Worm (Caenorhabditis elegans) whole organism, early embryonic: ENCODE measurements around the gene C37E2.10.

Experiments
- aly-1 ChIP-seq: sonication (generic microtip); optimal IDR thresholded peaks from 2 replicates; lab custom pipeline; 2016; ENCODE audit warnings: missing genetic modification characterization, missing compliant biosample characterization
- ama-1 ChIP-seq: fragments of 150-350 bp; optimal IDR thresholded peaks from 2 replicates; lab custom pipeline; 2014
- ceh-13 ChIP-seq: fragments of 200-800 bp; sonication (Bioruptor generic); optimal IDR thresholded peaks from 2 replicates; lab custom pipeline; 2018; ENCODE audit warnings: mild to moderate bottlenecking, missing genetic modification characterization, missing compliant biosample characterization
- ceh-36 ChIP-seq: sonication (generic microtip); optimal IDR thresholded peaks from 2 replicates; lab custom pipeline; 2016; ENCODE audit warnings: missing genetic modification characterization, inconsistent platforms, missing compliant biosample characterization
- flt-1 ChIP-seq: fragments of 200-800 bp; sonication (Bioruptor generic); IDR thresholded peaks from 2 replicates; pipeline ENCODE4 v1.3.6; 2022; ENCODE audit warnings: missing genetic modification characterization, missing compliant biosample characterization
- hmbx-1 ChIP-seq: sonication (generic microtip); optimal IDR thresholded peaks from 2 replicates; lab custom pipeline; 2016; ENCODE audit warnings: mild to moderate bottlenecking, missing genetic modification characterization, missing compliant biosample characterization
- scrt-1 ChIP-seq: fragments of 200-800 bp; sonication (Bioruptor generic); IDR thresholded peaks from 2 replicates; pipeline ENCODE4 v1.3.6; 2022; ENCODE audit warnings: missing genetic modification characterization, missing compliant biosample characterization
- tbx-11 ChIP-seq: fragments of 200-800 bp; sonication (Bioruptor generic); IDR thresholded peaks from 2 replicates; pipeline ENCODE4 v1.3.6; 2022; ENCODE audit warnings: missing genetic modification characterization, missing compliant biosample characterization
- tbx-37 ChIP-seq: fragments of 200-800 bp; sonication (Bioruptor generic); conservative IDR thresholded peaks from 2 replicates; pipeline ENCODE4 v1.3.6; 2022; ENCODE audit warnings: missing genetic modification reagents, missing genetic modification characterization, missing compliant biosample characterization
- tra-4 ChIP-seq: sonication (generic microtip); optimal IDR thresholded peaks from 2 replicates; lab custom pipeline; 2017; ENCODE audit warnings: missing genetic modification characterization, missing compliant biosample characterization

- TF ChIP-seq ama-1 (no peak), tra-4 (tag; lab: Kevin White, UChicago) (no peak), tbx-37 (GFP tag; lab: Robert Waterston, UW) (no peak), flt-1 (GFP tag; lab: Robert Waterston, UW) (no peak), scrt-1 (no peak), aly-1 (no peak), ceh-36 (tag; lab: Kevin White, UChicago) (no peak), hmbx-1 (tag; lab: Kevin White, UChicago) (no peak), ceh-13 (GFP tag; lab: Kevin White, UChicago) (no peak), tbx-11 (no peak)
Measured at ce11 chrX:14194251-14194650, 15.5 kb downstream of the C37E2.10 start.
